Fruit fly (Drosophila melanogaster) whole organism, pupa: ENCODE results near the gene CG15021.

ENCODE experiments used
- CG10348 ChIP-seq: fragments of 200-800 bp; sonication (Bioruptor generic); IDR thresholded peaks from 2 replicates; pipeline ENCODE4 v1.3.6; 2022; ENCODE audit warnings: missing biosample characterization, missing genetic modification characterization
- CG12605 ChIP-seq: fragments of 200-800 bp; sonication (Bioruptor generic); IDR thresholded peaks from 2 replicates; pipeline ENCODE4 v1.3.6; 2022; ENCODE audit warnings: missing biosample characterization, missing genetic modification characterization
- CG15710 ChIP-seq: fragments of 200-800 bp; sonication (Bioruptor generic); optimal IDR thresholded peaks from 2 replicates; lab custom pipeline; 2018; ENCODE audit warnings: missing biosample characterization, mild to moderate bottlenecking, missing genetic modification characterization, moderate library complexity
- CG32121 ChIP-seq: fragments of 200-800 bp; sonication (Bioruptor generic); IDR thresholded peaks from 2 replicates; pipeline ENCODE4 v1.3.6; 2022; ENCODE audit warnings: missing biosample characterization, missing genetic modification characterization
- CG8159 ChIP-seq: fragments of 200-800 bp; sonication (Bioruptor generic); optimal IDR thresholded peaks from 3 replicates; lab custom pipeline; 2018; ENCODE audit warnings: missing biosample characterization, mild to moderate bottlenecking, missing genetic modification characterization, moderate library complexity
- CG9948 ChIP-seq: fragments of 200-800 bp; sonication (Bioruptor generic); optimal IDR thresholded peaks from 2 replicates; lab custom pipeline; 2018; ENCODE audit warnings: missing biosample characterization, mild to moderate bottlenecking, missing genetic modification characterization, moderate library complexity
- EcR ChIP-seq: fragments of 200-800 bp; sonication (Bioruptor generic); optimal IDR thresholded peaks from 3 replicates; lab custom pipeline; 2019; ENCODE audit warnings: missing biosample characterization, missing genetic modification characterization, mild to moderate bottlenecking, moderate library complexity, missing genetic modification reagents
- Snoo ChIP-seq: fragments of 200-800 bp; sonication (Bioruptor generic); optimal IDR thresholded peaks from 3 replicates; lab custom pipeline; 2017; ENCODE audit warnings: missing biosample characterization, mild to moderate bottlenecking, missing genetic modification characterization, inconsistent platforms

DNA sequence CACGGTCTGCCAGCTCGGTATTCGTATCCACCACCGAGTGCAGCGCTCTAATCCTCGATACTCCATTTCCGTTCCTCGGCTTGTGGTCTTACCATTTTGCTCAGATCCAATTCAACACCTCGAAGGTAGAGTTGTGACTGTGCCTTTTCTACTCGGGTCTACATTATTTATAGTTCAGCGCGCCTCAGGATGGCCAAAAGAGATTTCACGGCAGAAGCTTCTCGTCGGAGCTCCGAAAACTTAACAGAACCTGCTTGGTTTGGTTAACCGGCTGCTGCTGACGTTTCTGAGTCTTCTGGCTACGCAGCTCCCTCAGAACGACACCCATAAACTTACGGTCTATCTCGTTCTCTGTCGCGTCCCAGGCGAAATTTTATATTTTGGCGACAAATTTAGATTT lies 30.0 kb downstream of the CG15021 start, which contains the start of gene CG32241:
- TF ChIP-seq Snoo (tag; lab: Kevin White, UChicago) (no peak), CG9948 (no peak), CG32121 (no peak), CG12605 (GFP tag; lab: Robert Waterston, UW) (no peak), CG10348 (no peak), EcR (GFP tag; lab: Kevin White, UChicago) (no peak), CG8159 (no peak), CG15710 (tag; lab: Kevin White, UChicago) (no peak)
